Fruit fly (Drosophila melanogaster) whole organism, prepupa: Measurements from ENCODE around the gene dpp.
A peak's percentile ranks its signal among the peaks of the same experiment; 100 is the strongest.

Experiments
- CG10631 ChIP-seq: fragments of 200-800 bp; sonication (Bioruptor generic); optimal IDR thresholded peaks from 2 replicates; lab custom pipeline; 2016; ENCODE audit warnings: missing biosample characterization, missing genetic modification characterization
- CG10669 ChIP-seq: fragments of 200-800 bp; sonication (Bioruptor generic); optimal IDR thresholded peaks from 3 replicates; lab custom pipeline; 2018; ENCODE audit warnings: missing biosample characterization, mild to moderate bottlenecking, missing genetic modification characterization, moderate library complexity
- CG11294 ChIP-seq: fragments of 200-800 bp; sonication (Bioruptor generic); IDR thresholded peaks from 2 replicates; pipeline ENCODE4 v1.3.6; 2022; ENCODE audit warnings: missing biosample characterization, missing genetic modification characterization
- CG11762 ChIP-seq: fragments of 200-800 bp; sonication (Bioruptor generic); optimal IDR thresholded peaks from 3 replicates; lab custom pipeline; 2016; ENCODE audit warnings: missing biosample characterization, missing genetic modification characterization; ENCODE audit not compliant: insufficient read depth
- CG15336 ChIP-seq: fragments of 200-800 bp; sonication (Bioruptor generic); IDR thresholded peaks from 2 replicates; pipeline ENCODE4 v1.3.6; 2022; ENCODE audit warnings: missing biosample characterization, missing genetic modification characterization
- CG31627 ChIP-seq: fragments of 200-800 bp; sonication (Bioruptor generic); optimal IDR thresholded peaks from 3 replicates; lab custom pipeline; 2016; ENCODE audit warnings: missing biosample characterization, missing genetic modification characterization
- CG32006 ChIP-seq: fragments of 200-800 bp; sonication (Bioruptor generic); optimal IDR thresholded peaks from 3 replicates; lab custom pipeline; 2017; ENCODE audit warnings: missing biosample characterization, mild to moderate bottlenecking, missing genetic modification characterization
- CG3919 ChIP-seq: fragments of 200-800 bp; sonication (Bioruptor generic); optimal IDR thresholded peaks from 3 replicates; lab custom pipeline; 2016; ENCODE audit warnings: missing biosample characterization, missing genetic modification characterization
- CG4318 ChIP-seq: fragments of 200-800 bp; sonication (Bioruptor generic); optimal IDR thresholded peaks from 3 replicates; lab custom pipeline; 2017; ENCODE audit warnings: missing biosample characterization, mild to moderate bottlenecking, missing genetic modification characterization
- CG6163 ChIP-seq: fragments of 200-800 bp; sonication (Bioruptor generic); IDR thresholded peaks from 3 replicates; pipeline ENCODE4 v1.3.6; 2022; ENCODE audit warnings: missing biosample characterization, missing genetic modification characterization
- CG7368 ChIP-seq: fragments of 200-800 bp; sonication (Bioruptor generic); optimal IDR thresholded peaks from 3 replicates; lab custom pipeline; 2016; ENCODE audit warnings: missing biosample characterization, missing genetic modification characterization
- CG8119 ChIP-seq: fragments of 200-800 bp; sonication (Bioruptor generic); IDR thresholded peaks from 3 replicates; pipeline ENCODE4 v1.3.6; 2022; ENCODE audit warnings: missing biosample characterization, missing genetic modification characterization
- CG8319 ChIP-seq: fragments of 200-800 bp; sonication (Bioruptor generic); optimal IDR thresholded peaks from 3 replicates; lab custom pipeline; 2016; ENCODE audit warnings: missing biosample characterization, missing genetic modification characterization
- CG9139 ChIP-seq: fragments of 200-800 bp; sonication (Bioruptor generic); optimal IDR thresholded peaks from 3 replicates; lab custom pipeline; 2017; ENCODE audit warnings: missing biosample characterization, mild to moderate bottlenecking, missing genetic modification characterization
- Eip75B ChIP-seq: fragments of 200-800 bp; sonication (Bioruptor generic); optimal IDR thresholded peaks from 3 replicates; lab custom pipeline; 2016; ENCODE audit warnings: missing biosample characterization, missing genetic modification characterization
- Eip78C ChIP-seq: fragments of 200-800 bp; sonication (Bioruptor generic); peaks from one replicate; lab custom pipeline; 2016; ENCODE audit warnings: missing biosample characterization, missing genetic modification characterization
- Eip93F ChIP-seq: fragments of 200-800 bp; sonication (Bioruptor generic); optimal IDR thresholded peaks from 2 replicates; lab custom pipeline; 2016; ENCODE audit warnings: missing biosample characterization, mild to moderate bottlenecking, missing genetic modification characterization
- Ets21C ChIP-seq: fragments of 200-800 bp; sonication (Bioruptor generic); optimal IDR thresholded peaks from 3 replicates; lab custom pipeline; 2016; ENCODE audit warnings: missing biosample characterization, missing genetic modification characterization
- Gug ChIP-seq: fragments of 200-800 bp; sonication (Bioruptor generic); IDR thresholded peaks from 2 replicates; pipeline ENCODE4 v1.3.6; 2022; ENCODE audit warnings: missing biosample characterization, missing genetic modification characterization
- Hr38 ChIP-seq: sonication (Bioruptor generic); optimal IDR thresholded peaks from 2 replicates; lab custom pipeline; 2016; ENCODE audit warnings: missing biosample characterization, missing genetic modification characterization
- Hr4 ChIP-seq: fragments of 200-800 bp; sonication (Bioruptor generic); optimal IDR thresholded peaks from 3 replicates; lab custom pipeline; 2016; ENCODE audit warnings: missing biosample characterization, missing genetic modification characterization
- Lpt ChIP-seq: fragments of 200-800 bp; sonication (Bioruptor generic); optimal IDR thresholded peaks from 3 replicates; lab custom pipeline; 2016; ENCODE audit warnings: missing biosample characterization, missing genetic modification characterization
- OdsH ChIP-seq: fragments of 200-800 bp; sonication (Bioruptor generic); optimal IDR thresholded peaks from 3 replicates; lab custom pipeline; 2016; ENCODE audit warnings: missing biosample characterization, missing genetic modification characterization
- Smox ChIP-seq: fragments of 200-800 bp; sonication (Bioruptor generic); optimal IDR thresholded peaks from 3 replicates; lab custom pipeline; 2016; ENCODE audit warnings: missing biosample characterization, missing genetic modification characterization
- Sox102F ChIP-seq: fragments of 200-800 bp; sonication (Bioruptor generic); optimal IDR thresholded peaks from 2 replicates; lab custom pipeline; 2016; ENCODE audit warnings: missing biosample characterization, mild to moderate bottlenecking, missing genetic modification characterization
- Sox14 ChIP-seq: fragments of 200-800 bp; sonication (Bioruptor generic); optimal IDR thresholded peaks from 3 replicates; lab custom pipeline; 2016; ENCODE audit warnings: missing biosample characterization, missing genetic modification characterization
- achi ChIP-seq: fragments of 200-800 bp; sonication (Bioruptor generic); optimal IDR thresholded peaks from 3 replicates; lab custom pipeline; 2016; ENCODE audit warnings: missing biosample characterization, missing genetic modification characterization
- cyc ChIP-seq: fragments of 200-800 bp; sonication (Bioruptor generic); optimal IDR thresholded peaks from 3 replicates; lab custom pipeline; 2016; ENCODE audit warnings: missing biosample characterization, missing genetic modification characterization
- dac ChIP-seq: fragments of 200-800 bp; sonication (Bioruptor generic); optimal IDR thresholded peaks from 2 replicates; lab custom pipeline; 2017; ENCODE audit warnings: missing biosample characterization, mild to moderate bottlenecking, missing genetic modification characterization
- dsx ChIP-seq: fragments of 200-800 bp; optimal IDR thresholded peaks from 3 replicates; lab custom pipeline; 2019; ENCODE audit warnings: missing biosample characterization, mild to moderate bottlenecking, missing genetic modification characterization, moderate library complexity; ENCODE audit not compliant: poor library complexity, severe bottlenecking
- eg ChIP-seq: fragments of 200-800 bp; sonication (Bioruptor generic); IDR thresholded peaks from 3 replicates; pipeline ENCODE4 v1.3.6; 2022; ENCODE audit warnings: missing biosample characterization, missing genetic modification characterization
- esn ChIP-seq: fragments of 200-800 bp; sonication (Bioruptor generic); optimal IDR thresholded peaks from 2 replicates; lab custom pipeline; 2016; ENCODE audit warnings: missing biosample characterization, mild to moderate bottlenecking, missing genetic modification characterization, moderate library complexity
- fd59A ChIP-seq: fragments of 200-800 bp; sonication (Bioruptor generic); optimal IDR thresholded peaks from 2 replicates; lab custom pipeline; 2017; ENCODE audit warnings: missing biosample characterization, mild to moderate bottlenecking, missing genetic modification characterization, missing genetic modification reagents
- fd85E ChIP-seq: fragments of 200-800 bp; sonication (Bioruptor generic); optimal IDR thresholded peaks from 3 replicates; lab custom pipeline; 2016; ENCODE audit warnings: missing biosample characterization, missing genetic modification characterization
- fkh ChIP-seq: fragments of 200-800 bp; sonication (Bioruptor generic); optimal IDR thresholded peaks from 3 replicates; lab custom pipeline; 2017; ENCODE audit warnings: missing biosample characterization, mild to moderate bottlenecking, missing genetic modification characterization, moderate library complexity
- net ChIP-seq: fragments of 200-800 bp; sonication (Bioruptor generic); optimal IDR thresholded peaks from 3 replicates; lab custom pipeline; 2016; ENCODE audit warnings: missing biosample characterization, missing genetic modification characterization
- pdm3 ChIP-seq: fragments of 200-800 bp; sonication (Bioruptor generic); optimal IDR thresholded peaks from 3 replicates; lab custom pipeline; 2016; ENCODE audit warnings: missing biosample characterization, missing genetic modification characterization
- ss ChIP-seq, 2 experiments: fragments of 200-800 bp; sonication (Bioruptor generic); optimal IDR thresholded peaks; 2 replicates in 1 of 2; 3 replicates in 1 of 2; lab custom pipeline; 2017 to 2018; ENCODE audit warnings: mild to moderate bottlenecking in 2 of 2, missing biosample characterization in 2 of 2, missing genetic modification characterization in 2 of 2, moderate library complexity in 1 of 2
- svp ChIP-seq: fragments of 200-800 bp; sonication (Bioruptor generic); peaks from one replicate; lab custom pipeline; 2016; ENCODE audit warnings: missing biosample characterization, missing genetic modification characterization
- topi ChIP-seq: fragments of 200-800 bp; sonication (Bioruptor generic); optimal IDR thresholded peaks from 3 replicates; lab custom pipeline; 2016; ENCODE audit warnings: missing biosample characterization, missing genetic modification characterization

dpp gene

dm6 chr2L:2398459-2398858 lies 29.7 kb upstream of the dpp start:
- TF ChIP-seq CG7368 = no peak
- TF ChIP-seq CG32006 (GFP tag; lab: Kevin White, UChicago) = no peak
- no peak for TF ChIP-seq Sox102F (GFP tag; lab: Kevin White, UChicago)
- TF ChIP-seq Eip93F (GFP tag; lab: Kevin White, UChicago) = no peak
- peak; percentile 55 for TF ChIP-seq svp (GFP tag; lab: Kevin White, UChicago)
- no peak for TF ChIP-seq Eip78C (GFP tag; lab: Kevin White, UChicago)
- TF ChIP-seq eg (GFP tag; lab: Robert Waterston, UW) = no peak
- TF ChIP-seq net (GFP tag; lab: Kevin White, UChicago) = no peak
- TF ChIP-seq Hr38 (GFP tag; lab: Kevin White, UChicago) = no peak
- no peak for TF ChIP-seq CG6163
- no peak for TF ChIP-seq dac (GFP tag; lab: Kevin White, UChicago)
- TF ChIP-seq Gug = no peak
- TF ChIP-seq CG10631 (GFP tag; lab: Kevin White, UChicago) = peak; percentile 8

DNA sequence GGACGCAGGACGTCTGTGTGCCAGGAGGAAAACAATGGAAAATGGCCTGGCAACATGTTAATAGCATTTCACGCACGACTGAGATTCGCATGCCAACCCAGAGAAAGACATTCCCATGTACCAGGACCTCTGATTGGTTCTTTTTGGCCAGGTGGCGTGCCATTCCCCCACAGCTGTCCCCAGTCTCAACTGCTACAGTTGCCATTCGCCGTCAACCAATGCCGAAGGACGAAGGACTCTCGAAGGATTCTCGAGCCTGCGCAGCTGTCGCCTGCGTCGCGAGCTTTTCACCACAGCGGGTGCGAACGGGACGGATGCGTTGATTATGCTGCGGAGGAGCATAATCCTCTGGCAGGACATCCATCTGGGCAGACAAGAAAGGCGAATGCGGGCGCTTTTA lies 28.3 kb upstream of the dpp start, which contains the start of gene VGlut:
VGlut (plus strand) TSS at position 399 of the 400 bp plus-strand sequence.
- TF ChIP-seq dsx (GFP tag; lab: Kevin White, UChicago) (no peak), Ets21C (GFP tag; lab: Kevin White, UChicago) (no peak), esn (GFP tag; lab: Kevin White, UChicago) (no peak), cyc (GFP tag; lab: Kevin White, UChicago) (no peak), ss (GFP tag; optimal IDR thresholded peaks at IDR 0.05; lab: Kevin White, UChicago) (no peak), pdm3 (no peak), Smox (no peak), CG11762 (no peak), CG15336 (GFP tag; lab: Robert Waterston, UW) (no peak), topi (GFP tag; lab: Kevin White, UChicago) (no peak)

DNA sequence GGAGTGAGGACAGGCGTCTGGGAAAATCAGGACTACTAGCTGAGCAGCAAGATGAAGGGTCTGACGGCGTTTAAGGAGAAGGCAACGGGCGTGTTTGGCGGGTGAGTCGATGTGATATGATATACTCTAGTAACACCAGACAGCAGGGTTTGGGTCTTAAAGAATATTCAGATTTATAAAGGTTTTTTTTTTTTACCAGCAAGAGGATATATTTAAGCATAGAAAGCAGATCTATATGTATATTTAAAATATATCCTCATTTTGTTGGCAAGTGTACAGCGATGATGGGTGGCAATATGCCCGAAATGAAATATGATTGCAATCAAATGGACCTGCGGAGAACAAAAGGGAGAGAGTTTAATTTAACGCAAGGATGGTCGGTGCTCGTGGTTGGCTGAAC lies 26.0 kb upstream of the dpp start:
- TF ChIP-seq CG31627 (GFP tag; lab: Kevin White, UChicago) (no peak), svp (GFP tag; lab: Kevin White, UChicago) (peak; percentile 41), CG3919 (GFP tag; lab: Kevin White, UChicago) (no peak)

dm6 chr2L:2404631-2405030 lies 23.5 kb upstream of the dpp start:
- TF ChIP-seq fkh (GFP tag; lab: Kevin White, UChicago) (no peak), ss (GFP tag; optimal IDR thresholded peaks at IDR 0.05; lab: Kevin White, UChicago) (no peak), CG8319 (GFP tag; lab: Kevin White, UChicago) (no peak), fd85E (no peak), eg (GFP tag; lab: Robert Waterston, UW) (no peak), Sox14 (GFP tag; lab: Kevin White, UChicago) (no peak), Lpt (GFP tag; lab: Kevin White, UChicago) (no peak), fd59A (GFP tag; lab: Kevin White, UChicago) (no peak)

DNA sequence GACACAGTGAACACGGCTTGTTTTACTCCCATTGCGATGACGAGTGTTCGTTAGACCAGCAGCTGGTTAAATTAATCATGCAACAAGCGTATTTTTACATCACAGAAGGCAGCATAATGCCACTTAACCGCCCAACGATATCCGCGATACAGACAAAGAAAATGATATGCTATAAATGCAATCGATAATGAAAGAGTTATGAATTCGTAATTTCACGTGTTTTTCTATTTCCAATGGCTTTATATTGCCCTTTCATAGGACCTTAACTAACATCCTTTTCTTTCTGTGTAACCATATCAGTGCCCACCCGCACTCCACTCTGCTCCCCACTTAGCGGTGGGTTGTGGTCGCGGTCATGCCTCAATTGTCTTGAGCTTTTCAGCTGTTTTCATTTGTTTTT lies 15.1 kb upstream of the dpp start:
- peak; percentile 43 for TF ChIP-seq Lpt (GFP tag; lab: Kevin White, UChicago)
- TF ChIP-seq CG4318 (GFP tag; lab: Kevin White, UChicago) = peak; percentile 38
- no peak for TF ChIP-seq CG10669
- peak; percentile 69 for TF ChIP-seq CG8119 (GFP tag; lab: Robert Waterston, UW)
- no peak for TF ChIP-seq esn (GFP tag; lab: Kevin White, UChicago)
- peak; percentile 16 for TF ChIP-seq pdm3
- peak; percentile 59; the same call in 1 of the 2 replicates for TF ChIP-seq CG11294 (GFP tag; lab: Robert Waterston, UW)
- TF ChIP-seq achi (GFP tag; lab: Kevin White, UChicago) = peak; percentile 23
- TF ChIP-seq Gug = peak; percentile 62
- no peak for TF ChIP-seq dsx (GFP tag; lab: Kevin White, UChicago)
- peak; percentile 3 for TF ChIP-seq Hr38 (GFP tag; lab: Kevin White, UChicago)
- no peak for TF ChIP-seq Eip75B (GFP tag; lab: Kevin White, UChicago)
- TF ChIP-seq CG32006 (GFP tag; lab: Kevin White, UChicago) = peak; percentile 71
- TF ChIP-seq OdsH (GFP tag; lab: Kevin White, UChicago) = peak; percentile 34
- TF ChIP-seq eg (GFP tag; lab: Robert Waterston, UW) = peak; percentile 87
- no peak for TF ChIP-seq CG9139 (GFP tag; lab: Kevin White, UChicago)
- peak; percentile 48 for TF ChIP-seq Hr4 (GFP tag; lab: Kevin White, UChicago)
- TF ChIP-seq cyc (GFP tag; lab: Kevin White, UChicago) = no peak
